Fruit fly (Drosophila melanogaster) whole organism: ENCODE data around the gene alpha-Est5.

Experiments used
- CG8478 ChIP-seq: fragments of >200 bp; optimal IDR thresholded peaks from 2 replicates; lab custom pipeline; 2018; ENCODE audit warnings: inconsistent platforms
- Dll ChIP-seq: fragments of >200 bp; optimal IDR thresholded peaks from 2 replicates; lab custom pipeline; 2017
- EcR ChIP-seq, 2 experiments: fragments of >200 bp; optimal IDR thresholded peaks; 2 replicates each; lab custom pipeline; 2017; ENCODE audit warnings: missing biosample characterization in 2 of 2, missing genetic modification characterization in 2 of 2, missing genetic modification reagents in 2 of 2
- pan ChIP-seq: fragments of >200 bp; optimal IDR thresholded peaks from 2 replicates; lab custom pipeline; 2017
- psq ChIP-seq: fragments of >200 bp; optimal IDR thresholded peaks from 2 replicates; lab custom pipeline; 2017
- usp ChIP-seq: fragments of >200 bp; optimal IDR thresholded peaks from 2 replicates; lab custom pipeline; 2017; ENCODE audit warnings: missing biosample characterization, missing genetic modification characterization, mixed read lengths

DNA sequence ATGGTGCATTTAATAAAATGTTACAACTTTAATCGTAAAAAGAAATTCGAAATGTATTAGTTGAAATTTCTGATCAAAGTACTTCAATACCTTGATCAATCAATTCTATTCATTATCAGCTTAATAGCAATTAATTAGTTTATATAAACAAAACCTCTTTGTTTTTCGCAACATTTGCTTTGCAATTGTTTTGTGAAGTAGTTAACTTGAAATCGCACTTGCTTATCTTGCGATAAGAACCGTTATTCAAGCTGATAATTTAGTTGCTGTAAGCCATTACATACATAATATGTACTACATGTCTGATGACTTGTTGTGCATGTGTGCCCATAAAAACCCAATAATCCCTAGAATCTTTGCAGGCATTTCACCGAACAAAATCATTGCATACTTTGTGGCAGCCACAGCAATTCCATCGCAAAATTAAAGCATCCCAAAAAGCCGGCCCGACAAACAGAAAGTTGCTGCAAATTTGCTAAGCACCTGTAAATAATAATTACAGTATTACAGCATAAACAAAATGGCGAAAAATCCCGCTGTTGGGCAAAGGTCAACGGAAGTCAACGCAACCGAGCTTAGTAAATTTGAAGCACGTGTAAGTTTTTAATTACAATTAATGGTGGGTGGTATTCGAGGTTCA lies 27.9 kb downstream of the alpha-Est5 start:
- TF ChIP-seq Dll (lab: Kevin White, UChicago) (no peak), psq (lab: Kevin White, UChicago) (no peak), pan (lab: Kevin White, UChicago) (no peak), EcR (GFP tag; optimal IDR thresholded peaks at IDR 0.05; lab: Kevin White, UChicago) (no peak), CG8478 (no peak), usp (no peak)
